Worm (Caenorhabditis elegans): ENCODE data around the gene C04A11.2.

The C04A11.2 gene

ce11 chrX:13713857-13714256 is 45.2 kb upstream of the C04A11.2 start, which contains the start of gene K11E4.1:
K11E4.1 (plus strand) TSS chrX:13714157.
- no peak for TF ChIP-seq ceh-31 (tag; optimal IDR thresholded peaks at IDR 0.05)
- no peak for TF ChIP-seq Y22D7AL.16 (tag; optimal IDR thresholded peaks at IDR 0.05)
- no peak for TF ChIP-seq tbx-2 (tag; optimal IDR thresholded peaks at IDR 0.05)
- no peak for TF ChIP-seq elt-2 (tag; optimal IDR thresholded peaks at IDR 0.05)
- no peak for TF ChIP-seq lim-6 (tag; optimal IDR thresholded peaks at IDR 0.05)
- no peak for TF ChIP-seq unc-42 (tag; optimal IDR thresholded peaks at IDR 0.05)
- no peak for TF ChIP-seq K02D7.2 (tag; optimal IDR thresholded peaks at IDR 0.05)
- TF ChIP-seq ceh-30 (tag; optimal IDR thresholded peaks at IDR 0.05) = no peak
- TF ChIP-seq lin-11 (tag; optimal IDR thresholded peaks at IDR 0.05) = no peak
- no peak for TF ChIP-seq mec-3 (tag; optimal IDR thresholded peaks at IDR 0.05; ENCODE audit: borderline replicate concordance)
- TF ChIP-seq ceh-9 (tag; optimal IDR thresholded peaks at IDR 0.05) = no peak
- TF ChIP-seq dmd-4 (tag; optimal IDR thresholded peaks at IDR 0.05; ENCODE audit: borderline replicate concordance) = no peak
- no peak for TF ChIP-seq F13H6.1 (tag; optimal IDR thresholded peaks at IDR 0.05)
- no peak for TF ChIP-seq che-1 (tag; optimal IDR thresholded peaks at IDR 0.05)

- no peak for TF ChIP-seq pax-1 (tag; optimal IDR thresholded peaks at IDR 0.05)
- no peak for TF ChIP-seq pag-3 (tag; optimal IDR thresholded peaks at IDR 0.05; ENCODE audit: borderline replicate concordance)
- no peak for TF ChIP-seq tbx-7 (tag; optimal IDR thresholded peaks at IDR 0.05)
- TF ChIP-seq nhr-11 (tag; optimal IDR thresholded peaks at IDR 0.05) = no peak
- no peak for TF ChIP-seq ceh-19 (GFP tag; optimal IDR thresholded peaks at IDR 0.05)
- TF ChIP-seq sdc-2 (tag; optimal IDR thresholded peaks at IDR 0.05) = no peak
- no peak for TF ChIP-seq pqm-1 (tag; optimal IDR thresholded peaks at IDR 0.05)
- no peak for TF ChIP-seq hlh-8 (tag; optimal IDR thresholded peaks at IDR 0.05)
- TF ChIP-seq ceh-24 (tag; optimal IDR thresholded peaks at IDR 0.05) = no peak
- TF ChIP-seq madf-2 (tag; optimal IDR thresholded peaks at IDR 0.05) = no peak
- no peak for TF ChIP-seq ceh-14 (tag; optimal IDR thresholded peaks at IDR 0.05)
- TF ChIP-seq ttx-3 (tag; optimal IDR thresholded peaks at IDR 0.05) = no peak
Observed at ce11 chrX:13712992-13713391, 44.4 kb upstream of the C04A11.2 start.

ce11 chrX:13711909-13712308 is 43.3 kb upstream of the C04A11.2 start, which contains the start of gene K02D3.2:
K02D3.2 (minus strand) TSS chrX:13712009.
- TF ChIP-seq fkh-6 (tag; optimal IDR thresholded peaks at IDR 0.05) = no peak
- TF ChIP-seq C08G9.2 (tag; optimal IDR thresholded peaks at IDR 0.05) = no peak
- no peak for TF ChIP-seq rnt-1 (tag; optimal IDR thresholded peaks at IDR 0.05)
- no peak for TF ChIP-seq pax-1 (tag; optimal IDR thresholded peaks at IDR 0.05)
- TF ChIP-seq gmeb-2 (tag; optimal IDR thresholded peaks at IDR 0.05) = no peak
- no peak for TF ChIP-seq tbx-7 (tag; optimal IDR thresholded peaks at IDR 0.05)
- no peak for TF ChIP-seq ceh-48 (tag; optimal IDR thresholded peaks at IDR 0.05)
- no peak for TF ChIP-seq fkh-10 (GFP tag; optimal IDR thresholded peaks at IDR 0.05)
- TF ChIP-seq nhr-232 (tag; optimal IDR thresholded peaks at IDR 0.05) = no peak
- TF ChIP-seq ceh-18 (tag; optimal IDR thresholded peaks at IDR 0.05) = no peak
- no peak for TF ChIP-seq pat-9 (tag; optimal IDR thresholded peaks at IDR 0.05)
- TF ChIP-seq K02D7.2 (tag; optimal IDR thresholded peaks at IDR 0.05) = no peak
- TF ChIP-seq ceh-14 (tag; optimal IDR thresholded peaks at IDR 0.05) = no peak
- no peak for TF ChIP-seq dve-1 (tag; optimal IDR thresholded peaks at IDR 0.05)
- TF ChIP-seq che-1 (tag; optimal IDR thresholded peaks at IDR 0.05) = no peak
- no peak for TF ChIP-seq ceh-45 (GFP tag; IDR thresholded peaks at IDR 0.05)
- no peak for TF ChIP-seq C38D4.7 (GFP tag; optimal IDR thresholded peaks at IDR 0.05)
- no peak for TF ChIP-seq hlh-30 (tag; optimal IDR thresholded peaks at IDR 0.05; ENCODE audit: insufficient read depth)
- TF ChIP-seq ceh-22 (tag; optimal IDR thresholded peaks at IDR 0.05) = no peak
- no peak for TF ChIP-seq ztf-16 (tag; optimal IDR thresholded peaks at IDR 0.05)
